Worm (Caenorhabditis elegans) whole organism, L1 larva: ENCODE measurements around the gene cdc-73.

Source experiments
- C04F5.9 ChIP-seq: sonication (generic microtip); optimal IDR thresholded peaks from 2 replicates; lab custom pipeline; 2016; ENCODE audit warnings: missing genetic modification characterization, missing compliant biosample characterization
- Y116A8C.19 ChIP-seq: sonication (generic microtip); optimal IDR thresholded peaks from 2 replicates; lab custom pipeline; 2016; ENCODE audit warnings: missing compliant biosample characterization, missing genetic modification characterization, borderline replicate concordance
- aha-1 ChIP-seq: fragments of 150-350 bp; optimal IDR thresholded peaks from 2 replicates; lab custom pipeline; 2014; ENCODE audit warnings: missing biosample characterization, missing genetic modification characterization
- aly-2 ChIP-seq: fragments of 150-350 bp; optimal IDR thresholded peaks from 2 replicates; lab custom pipeline; 2014; ENCODE audit warnings: missing biosample characterization, missing genetic modification characterization
- blmp-1 ChIP-seq: fragments of 150-350 bp; optimal IDR thresholded peaks from 2 replicates; lab custom pipeline; 2014; ENCODE audit warnings: missing biosample characterization, missing genetic modification characterization
- ceh-63 ChIP-seq: fragments of 200-800 bp; sonication (Bioruptor generic); optimal IDR thresholded peaks from 2 replicates; lab custom pipeline; 2018; ENCODE audit warnings: mild to moderate bottlenecking, missing genetic modification characterization, missing compliant biosample characterization
- ceh-82 ChIP-seq, 3 experiments: fragments of 150-350 bp in 1 of 3; sonication (generic microtip) in 2 of 3; optimal IDR thresholded peaks; 2 replicates each; lab custom pipeline; 2014 to 2017; ENCODE audit warnings: missing biosample characterization in 3 of 3, missing genetic modification characterization in 3 of 3
- ceh-90 ChIP-seq: sonication (generic microtip); optimal IDR thresholded peaks from 2 replicates; lab custom pipeline; 2016; ENCODE audit warnings: missing genetic modification characterization, missing compliant biosample characterization
- ces-1 ChIP-seq: fragments of 150-350 bp; optimal IDR thresholded peaks from 2 replicates; lab custom pipeline; 2014; ENCODE audit warnings: missing biosample characterization, missing genetic modification reagents, missing genetic modification characterization
- egl-13 ChIP-seq: sonication (generic microtip); optimal IDR thresholded peaks from 2 replicates; lab custom pipeline; 2016; ENCODE audit warnings: missing genotype, missing genetic modification reagents, missing genetic modification characterization, missing compliant biosample characterization
- elt-2 ChIP-seq: sonication (generic microtip); optimal IDR thresholded peaks from 2 replicates; lab custom pipeline; 2016; ENCODE audit warnings: missing genetic modification characterization, mild to moderate bottlenecking, inconsistent platforms, missing compliant biosample characterization, missing genetic modification reagents
- elt-3 ChIP-seq, 6 experiments: fragments of 150-350 bp in 1 of 6; sonication (generic microtip); optimal IDR thresholded peaks; 2 replicates each; lab custom pipeline; 2017 to 2018; ENCODE audit warnings: missing biosample characterization in 6 of 6, missing genetic modification characterization in 6 of 6, inconsistent platforms in 1 of 6
- grh-1 ChIP-seq: fragments of 200-800 bp; sonication (Bioruptor generic); IDR thresholded peaks from 2 replicates; pipeline ENCODE4 v1.3.6; 2022; ENCODE audit warnings: missing genetic modification reagents, missing genetic modification characterization, missing compliant biosample characterization
- hlh-4 ChIP-seq: sonication (generic microtip); optimal IDR thresholded peaks from 2 replicates; lab custom pipeline; 2016; ENCODE audit warnings: mild to moderate bottlenecking, missing genetic modification characterization, missing compliant biosample characterization
- hpl-2 ChIP-seq: fragments of 150-350 bp; optimal IDR thresholded peaks from 2 replicates; lab custom pipeline; 2014; ENCODE audit warnings: missing biosample characterization, missing genetic modification reagents, missing genetic modification characterization
- lin-13 ChIP-seq: fragments of 150-350 bp; optimal IDR thresholded peaks from 2 replicates; lab custom pipeline; 2014; ENCODE audit warnings: missing biosample characterization, missing genetic modification reagents, missing genetic modification characterization
- lin-14 ChIP-seq: fragments of 200-800 bp; sonication (Bioruptor generic); optimal IDR thresholded peaks from 2 replicates; lab custom pipeline; 2018; ENCODE audit warnings: mild to moderate bottlenecking, missing genetic modification characterization, moderate library complexity, missing compliant biosample characterization
- lin-35 ChIP-seq, 2 experiments: fragments of 150-350 bp; optimal IDR thresholded peaks; 2 replicates each; lab custom pipeline; 2014; ENCODE audit warnings: missing biosample characterization in 2 of 2, missing genetic modification characterization in 2 of 2, missing genetic modification reagents in 2 of 2
- lsy-2 ChIP-seq, 2 experiments: fragments of 150-350 bp; optimal IDR thresholded peaks; 2 replicates each; lab custom pipeline; 2014; ENCODE audit warnings: missing biosample characterization in 2 of 2, missing genetic modification characterization in 2 of 2
- mab-9 ChIP-seq: fragments of 200-800 bp; sonication (Bioruptor generic); IDR thresholded peaks from 2 replicates; pipeline ENCODE4 v1.3.6; 2022; ENCODE audit warnings: missing genetic modification reagents, missing genetic modification characterization, missing compliant biosample characterization
- mdl-1 ChIP-seq, 2 experiments: fragments of 150-350 bp; optimal IDR thresholded peaks; 2 replicates each; lab custom pipeline; 2014 to 2017; ENCODE audit warnings: missing biosample characterization in 2 of 2, missing genetic modification characterization in 2 of 2, inconsistent platforms in 1 of 2
- mef-2 ChIP-seq: fragments of 150-350 bp; optimal IDR thresholded peaks from 2 replicates; lab custom pipeline; 2014; ENCODE audit warnings: missing biosample characterization, missing genetic modification characterization
- mep-1 ChIP-seq: fragments of 150-350 bp; optimal IDR thresholded peaks from 2 replicates; lab custom pipeline; 2014; ENCODE audit warnings: missing biosample characterization, missing genetic modification characterization
- nhr-11 ChIP-seq: fragments of 150-350 bp; optimal IDR thresholded peaks from 2 replicates; lab custom pipeline; 2014; ENCODE audit warnings: missing biosample characterization, missing genetic modification characterization
- nhr-12 ChIP-seq: sonication (generic microtip); optimal IDR thresholded peaks from 2 replicates; lab custom pipeline; 2017; ENCODE audit warnings: missing biosample characterization, missing genetic modification characterization
- nhr-19 ChIP-seq: fragments of 200-800 bp; sonication (Bioruptor generic); conservative IDR thresholded peaks from 2 replicates; pipeline ENCODE4 v1.3.6; 2022; ENCODE audit warnings: missing genetic modification characterization, missing compliant biosample characterization
- nhr-71 ChIP-seq: sonication (generic microtip); optimal IDR thresholded peaks from 2 replicates; lab custom pipeline; 2016; ENCODE audit warnings: mild to moderate bottlenecking, missing genetic modification characterization, moderate library complexity, missing compliant biosample characterization
- nhr-77 ChIP-seq: fragments of 150-350 bp; optimal IDR thresholded peaks from 2 replicates; lab custom pipeline; 2014; ENCODE audit warnings: missing biosample characterization, missing genetic modification characterization
- nhr-85 ChIP-seq: sonication (generic microtip); peaks from one replicate; lab custom pipeline; 2016; ENCODE audit warnings: missing genetic modification characterization, inconsistent platforms, missing compliant biosample characterization
- pax-3 ChIP-seq: fragments of 200-800 bp; sonication (Bioruptor generic); optimal IDR thresholded peaks from 2 replicates; lab custom pipeline; 2018; ENCODE audit warnings: mild to moderate bottlenecking, missing genetic modification characterization, moderate library complexity, missing compliant biosample characterization
- pqm-1 ChIP-seq: sonication (generic microtip); optimal IDR thresholded peaks from 3 replicates; lab custom pipeline; 2017; ENCODE audit warnings: missing biosample characterization, missing genetic modification characterization
- rnt-1 ChIP-seq: sonication (generic microtip); optimal IDR thresholded peaks from 2 replicates; lab custom pipeline; 2016; ENCODE audit warnings: mild to moderate bottlenecking, missing genetic modification characterization, moderate library complexity, missing compliant biosample characterization
- skn-1 ChIP-seq: fragments of 150-350 bp; optimal IDR thresholded peaks from 2 replicates; lab custom pipeline; 2014; ENCODE audit warnings: missing biosample characterization, missing genetic modification characterization
- snpc-4 ChIP-seq: fragments of 150-350 bp; optimal IDR thresholded peaks from 2 replicates; lab custom pipeline; 2014; ENCODE audit warnings: missing biosample characterization, missing genetic modification characterization
- snu-23 ChIP-seq: sonication (generic microtip); optimal IDR thresholded peaks from 2 replicates; lab custom pipeline; 2016; ENCODE audit warnings: missing genetic modification characterization, missing compliant biosample characterization
- sox-4 ChIP-seq: sonication (generic microtip); optimal IDR thresholded peaks from 2 replicates; lab custom pipeline; 2016; ENCODE audit warnings: missing genetic modification characterization, missing compliant biosample characterization
- sptf-1 ChIP-seq: fragments of 150-350 bp; optimal IDR thresholded peaks from 2 replicates; lab custom pipeline; 2014; ENCODE audit warnings: missing biosample characterization, missing genetic modification characterization
- sup-37 ChIP-seq: fragments of 200-800 bp; sonication (Bioruptor generic); optimal IDR thresholded peaks from 2 replicates; lab custom pipeline; 2018; ENCODE audit warnings: mild to moderate bottlenecking, missing genetic modification characterization, missing compliant biosample characterization
- tlp-1 ChIP-seq: fragments of 150-350 bp; optimal IDR thresholded peaks from 2 replicates; lab custom pipeline; 2014; ENCODE audit warnings: missing biosample characterization, missing genetic modification characterization
- unc-130 ChIP-seq: fragments of 150-350 bp; optimal IDR thresholded peaks from 2 replicates; lab custom pipeline; 2017; ENCODE audit warnings: missing biosample characterization, missing genetic modification characterization, inconsistent platforms
- vab-15 ChIP-seq: sonication (generic microtip); optimal IDR thresholded peaks from 2 replicates; lab custom pipeline; 2017; ENCODE audit warnings: missing genotype, mild to moderate bottlenecking, missing genetic modification characterization, missing compliant biosample characterization
- zag-1 ChIP-seq: fragments of 150-350 bp; optimal IDR thresholded peaks from 2 replicates; lab custom pipeline; 2014; ENCODE audit warnings: missing biosample characterization, missing genetic modification characterization
- zip-4 ChIP-seq: fragments of 200-800 bp; sonication (Bioruptor generic); optimal IDR thresholded peaks from 2 replicates; lab custom pipeline; 2018; ENCODE audit warnings: mild to moderate bottlenecking, missing genetic modification characterization, moderate library complexity, missing compliant biosample characterization

The cdc-73 gene

DNA sequence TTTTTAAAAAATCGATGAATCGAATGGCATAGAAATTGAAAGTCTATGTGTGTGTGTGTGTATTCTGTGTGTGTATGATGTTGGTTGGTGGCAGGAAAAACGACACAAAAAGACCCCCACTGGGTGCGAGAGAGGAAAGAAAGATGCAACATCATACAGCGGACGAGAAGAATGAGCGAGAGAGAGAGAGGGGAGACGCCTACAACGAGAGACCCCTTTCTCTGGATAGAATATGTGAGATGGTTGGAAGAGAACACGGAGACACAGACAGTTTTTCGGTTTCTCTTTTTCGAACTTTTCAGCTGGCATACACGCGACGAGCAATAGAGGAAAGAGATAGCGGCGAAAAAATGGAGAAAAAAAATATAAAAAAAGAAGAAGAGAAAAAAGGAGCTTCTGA is 22.5 kb upstream of the cdc-73 start (continued):
- no peak for TF ChIP-seq zip-4 (GFP tag; lab: Kevin White, UChicago)
- peak; percentile 17 to 81 (median 53) for TF ChIP-seq ceh-82 (tag; optimal IDR thresholded peaks at IDR 0.05; lab: Kevin White, UChicago)
- no peak for TF ChIP-seq sptf-1 (tag; lab: Kevin White, UChicago)
- TF ChIP-seq unc-130 (tag; lab: Kevin White, UChicago), result peak; percentile 8
- TF ChIP-seq pqm-1 (tag; lab: Kevin White, UChicago), result no peak
- TF ChIP-seq nhr-11 (tag; lab: Kevin White, UChicago), result peak; percentile 33
- TF ChIP-seq mef-2 (tag; lab: Kevin White, UChicago), result no peak
- peak; percentile 16 for TF ChIP-seq egl-13
- TF ChIP-seq hpl-2 (GFP tag; lab: Kevin White, UChicago), result no peak
- no peak for TF ChIP-seq ceh-90
- no peak for TF ChIP-seq nhr-12
- TF ChIP-seq pax-3, result no peak
- TF ChIP-seq aly-2 (tag; lab: Kevin White, UChicago), result peak; percentile 26
- peak; percentile 51 for TF ChIP-seq lin-13
- peak; percentile 5 for TF ChIP-seq C04F5.9
- no peak for TF ChIP-seq vab-15
- peak; percentile 46 for TF ChIP-seq skn-1 (tag; lab: Kevin White, UChicago)
- no peak for TF ChIP-seq mab-9
- TF ChIP-seq aha-1, result no peak
- TF ChIP-seq nhr-19 (GFP tag; lab: Robert Waterston, UW), result peak; percentile 51
- TF ChIP-seq grh-1, result no peak
- TF ChIP-seq sox-4 (tag; lab: Kevin White, UChicago), result no peak
- TF ChIP-seq Y116A8C.19 (tag; lab: Kevin White, UChicago), result no peak
- TF ChIP-seq lin-35 (GFP tag; optimal IDR thresholded peaks at IDR 0.05; lab: Kevin White, UChicago), result peak; percentile 53 to 56
- no peak for TF ChIP-seq hlh-4 (tag; lab: Kevin White, UChicago)
- no peak for TF ChIP-seq sup-37
- TF ChIP-seq nhr-77, result peak; percentile 28

DNA sequence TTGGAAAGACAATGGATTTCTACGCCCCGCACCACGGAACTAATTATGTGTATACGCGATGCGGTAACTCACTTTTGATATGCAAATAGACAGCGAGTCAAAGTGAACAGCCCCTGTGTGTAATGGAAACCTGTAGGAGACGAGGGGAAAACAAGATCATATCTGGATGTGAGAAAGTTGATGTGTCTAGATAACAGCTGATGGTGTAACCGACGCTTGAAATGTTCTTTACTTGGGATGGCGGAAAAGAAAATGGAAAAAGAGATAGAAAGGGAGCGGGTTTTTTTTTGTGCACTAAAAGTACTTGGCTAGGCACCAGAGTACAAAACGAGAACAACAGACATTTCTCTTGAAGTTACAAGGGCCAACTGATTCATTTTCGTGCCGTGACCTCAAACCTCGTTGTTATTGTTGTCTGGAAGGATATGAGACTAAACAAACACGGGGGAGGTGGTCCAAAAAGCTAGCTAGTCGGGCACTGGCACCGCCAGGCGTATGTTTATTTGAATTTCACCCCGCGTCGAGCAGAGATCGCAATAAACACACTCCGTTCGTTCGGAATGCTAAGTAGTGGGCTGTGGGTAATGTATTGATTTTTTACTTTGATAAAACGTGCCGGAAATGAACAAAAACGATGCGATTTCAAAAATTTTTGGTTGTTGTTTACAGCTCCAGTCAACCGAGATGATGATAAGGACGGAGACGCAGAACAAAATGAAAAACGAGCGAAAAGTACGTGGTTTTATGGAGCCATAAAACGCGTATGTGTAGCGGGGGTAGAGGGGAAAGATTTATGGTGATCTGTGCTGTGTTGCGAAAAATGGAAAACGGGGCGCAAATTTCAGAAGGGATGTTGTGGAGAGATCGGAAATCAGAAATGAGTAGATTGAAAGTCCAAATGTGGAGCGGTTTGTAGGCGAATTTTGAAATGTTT is 20.3 kb upstream of the cdc-73 start:
- TF ChIP-seq lsy-2 (tag; optimal IDR thresholded peaks at IDR 0.05; lab: Kevin White, UChicago) (peak in 1 of 2 experiments; percentile 26), rnt-1 (peak; percentile 33), elt-2 (tag; lab: Kevin White, UChicago) (peak; percentile 54), ceh-82 (tag; optimal IDR thresholded peaks at IDR 0.05; lab: Kevin White, UChicago) (no peak), vab-15 (no peak), egl-13 (no peak), ceh-63 (GFP tag; lab: Kevin White, UChicago) (no peak), mdl-1 (tag; optimal IDR thresholded peaks at IDR 0.05; lab: Kevin White, UChicago) (peak in 1 of 2 experiments; percentile 10), tlp-1 (tag; lab: Kevin White, UChicago) (no peak), mep-1 (tag; lab: Kevin White, UChicago) (no peak), snu-23 (peak; percentile 23), lin-14 (GFP tag; lab: Kevin White, UChicago) (peak; percentile 48), elt-3 (tag; optimal IDR thresholded peaks at IDR 0.05; lab: Kevin White, UChicago) (peak in 3 of 6 experiments; percentile 9 to 34 (median 15)), blmp-1 (tag; lab: Kevin White, UChicago) (peak; percentile 52), zag-1 (no peak), ces-1 (GFP tag; lab: Kevin White, UChicago) (no peak), nhr-85 (tag; lab: Kevin White, UChicago) (peak; percentile 64), lin-35 (GFP tag; optimal IDR thresholded peaks at IDR 0.05; lab: Kevin White, UChicago) (peak; percentile 5 to 25), nhr-71 (tag; lab: Kevin White, UChicago) (peak; percentile 31), snpc-4 (no peak)
- TF ChIP-seq, all 84 proteins: peak for 11
